Worm (Caenorhabditis elegans) whole organism, L4 larva: Measurements from ENCODE around the gene F10G7.10.

Experiments used
- F49E8.2 ChIP-seq: sonication (generic microtip); optimal IDR thresholded peaks from 2 replicates; lab custom pipeline; 2016; ENCODE audit warnings: missing compliant biosample characterization, mild to moderate bottlenecking, missing genetic modification characterization, borderline replicate concordance
- R02D3.7 ChIP-seq: fragments of 150-350 bp; sonication (generic microtip); optimal IDR thresholded peaks from 3 replicates; lab custom pipeline; 2014; ENCODE audit warnings: missing biosample characterization, missing genetic modification characterization
- Y5F2A.4 ChIP-seq: fragments of 200-800 bp; sonication (Bioruptor generic); optimal IDR thresholded peaks from 2 replicates; lab custom pipeline; 2018; ENCODE audit warnings: mild to moderate bottlenecking, missing genetic modification characterization, missing compliant biosample characterization
- aha-1 ChIP-seq: fragments of 150-350 bp; peaks from one replicate; lab custom pipeline; 2014; ENCODE audit warnings: missing biosample characterization, missing genetic modification characterization
- arid-1 ChIP-seq: fragments of 200-800 bp; sonication (Bioruptor generic); conservative IDR thresholded peaks from 2 replicates; pipeline ENCODE4 v1.3.6; 2022; ENCODE audit warnings: missing genetic modification reagents, missing genetic modification characterization, missing compliant biosample characterization
- ceh-20 ChIP-seq: fragments of 200-800 bp; sonication (Bioruptor generic); IDR thresholded peaks from 2 replicates; pipeline ENCODE4 v1.3.6; 2022; ENCODE audit warnings: missing genetic modification reagents, missing genetic modification characterization, missing compliant biosample characterization
- ceh-28 ChIP-seq: fragments of 150-350 bp; optimal IDR thresholded peaks from 2 replicates; lab custom pipeline; 2014; ENCODE audit warnings: missing biosample characterization, missing genetic modification reagents, missing genetic modification characterization
- ceh-44 ChIP-seq: fragments of 200-800 bp; sonication (Bioruptor generic); IDR thresholded peaks from 2 replicates; pipeline ENCODE4 v1.3.6; 2022; ENCODE audit warnings: missing genetic modification reagents, missing genetic modification characterization, missing compliant biosample characterization
- ceh-82 ChIP-seq: sonication (generic microtip); optimal IDR thresholded peaks from 2 replicates; lab custom pipeline; 2017; ENCODE audit warnings: missing biosample characterization, missing genetic modification characterization
- ctbp-1 ChIP-seq: fragments of 200-800 bp; sonication (Bioruptor generic); IDR thresholded peaks from 2 replicates; pipeline ENCODE4 v1.3.6; 2022; ENCODE audit warnings: missing genetic modification reagents, missing genetic modification characterization, missing compliant biosample characterization
- daf-12 ChIP-seq: fragments of 150-350 bp; optimal IDR thresholded peaks from 2 replicates; lab custom pipeline; 2014; ENCODE audit warnings: missing biosample characterization, missing genetic modification reagents, missing genetic modification characterization
- daf-16 ChIP-seq, 3 experiments: sonication (generic microtip); optimal IDR thresholded peaks; 2 replicates each; lab custom pipeline; 2016 to 2017; ENCODE audit warnings: missing genetic modification characterization in 3 of 3, missing genetic modification reagents in 3 of 3, mild to moderate bottlenecking in 2 of 3, missing compliant biosample characterization in 2 of 3, missing biosample characterization in 1 of 3, moderate library complexity in 1 of 3
- daf-19 ChIP-seq: fragments of 200-800 bp; sonication (Bioruptor generic); conservative IDR thresholded peaks from 2 replicates; pipeline ENCODE4 v1.3.6; 2022; ENCODE audit warnings: missing genetic modification characterization, missing compliant biosample characterization
- dmd-6 ChIP-seq: fragments of 200-800 bp; sonication (Bioruptor generic); IDR thresholded peaks from 2 replicates; pipeline ENCODE4 v1.3.6; 2022; ENCODE audit warnings: missing genetic modification reagents, missing genetic modification characterization, missing compliant biosample characterization
- dpl-1 ChIP-seq: fragments of 150-350 bp; optimal IDR thresholded peaks from 2 replicates; lab custom pipeline; 2014; ENCODE audit warnings: missing biosample characterization, missing genetic modification reagents, missing genetic modification characterization
- dve-1 ChIP-seq: sonication (generic microtip); optimal IDR thresholded peaks from 2 replicates; lab custom pipeline; 2017; ENCODE audit warnings: antibody characterized with exemption, mild to moderate bottlenecking, missing genetic modification characterization, missing compliant biosample characterization; ENCODE audit not compliant: insufficient read depth
- fkh-10 ChIP-seq: fragments of 150-350 bp; optimal IDR thresholded peaks from 2 replicates; lab custom pipeline; 2014; ENCODE audit warnings: missing biosample characterization, missing genetic modification reagents, missing genetic modification characterization
- fos-1 ChIP-seq: fragments of 150-350 bp; optimal IDR thresholded peaks from 2 replicates; lab custom pipeline; 2014; ENCODE audit warnings: missing biosample characterization, missing genetic modification characterization
- gei-8 ChIP-seq: fragments of 200-800 bp; sonication (Bioruptor generic); optimal IDR thresholded peaks from 2 replicates; lab custom pipeline; 2018; ENCODE audit warnings: mild to moderate bottlenecking, missing genetic modification characterization, missing compliant biosample characterization
- hif-1 ChIP-seq, 2 experiments: sonication (generic microtip); optimal IDR thresholded peaks; 2 replicates each; lab custom pipeline; 2016 to 2017; ENCODE audit warnings: missing compliant biosample characterization in 2 of 2, missing genetic modification characterization in 2 of 2, missing genetic modification reagents in 2 of 2, missing genotype in 2 of 2, mild to moderate bottlenecking in 1 of 2
- hlh-11 ChIP-seq: fragments of 200-800 bp; sonication (Bioruptor generic); optimal IDR thresholded peaks from 2 replicates; lab custom pipeline; 2018; ENCODE audit warnings: mild to moderate bottlenecking, missing genetic modification characterization, missing compliant biosample characterization
- hlh-30 ChIP-seq: sonication (generic microtip); optimal IDR thresholded peaks from 2 replicates; lab custom pipeline; 2017; ENCODE audit warnings: antibody characterized with exemption, mild to moderate bottlenecking, missing genetic modification characterization, missing compliant biosample characterization; ENCODE audit not compliant: insufficient read depth
- jun-1 ChIP-seq: fragments of 150-350 bp; optimal IDR thresholded peaks from 2 replicates; lab custom pipeline; 2014; ENCODE audit warnings: missing biosample characterization, missing genetic modification reagents, missing genetic modification characterization
- lim-7 ChIP-seq: fragments of 200-800 bp; sonication (Bioruptor generic); IDR thresholded peaks from 2 replicates; pipeline ENCODE4 v1.3.6; 2022; ENCODE audit warnings: missing genetic modification characterization, missing compliant biosample characterization
- lin-1 ChIP-seq: fragments of 200-800 bp; sonication (Bioruptor generic); IDR thresholded peaks from 2 replicates; pipeline ENCODE4 v1.3.6; 2022; ENCODE audit warnings: missing genetic modification reagents, missing genetic modification characterization, missing compliant biosample characterization
- lin-13 ChIP-seq: fragments of 150-350 bp; optimal IDR thresholded peaks from 2 replicates; lab custom pipeline; 2014; ENCODE audit warnings: missing biosample characterization, missing genetic modification reagents, missing genetic modification characterization
- lir-3 ChIP-seq: sonication (generic microtip); optimal IDR thresholded peaks from 2 replicates; lab custom pipeline; 2016; ENCODE audit warnings: mild to moderate bottlenecking, missing genetic modification characterization, missing compliant biosample characterization
- lsy-2 ChIP-seq, 2 experiments: fragments of 150-350 bp in 1 of 2; sonication (generic microtip) in 1 of 2; optimal IDR thresholded peaks; 2 replicates each; lab custom pipeline; 2014 to 2017; ENCODE audit warnings: missing biosample characterization in 2 of 2, missing genetic modification characterization in 2 of 2
- madf-9 ChIP-seq: fragments of 200-800 bp; sonication (Bioruptor generic); conservative IDR thresholded peaks from 2 replicates; pipeline ENCODE4 v1.3.6; 2022; ENCODE audit warnings: missing genetic modification reagents, missing genetic modification characterization, missing compliant biosample characterization
- mdl-1 ChIP-seq, 2 experiments: fragments of 150-350 bp in 1 of 2; sonication (generic microtip) in 1 of 2; optimal IDR thresholded peaks; 2 replicates each; lab custom pipeline; 2014 to 2017; ENCODE audit warnings: missing biosample characterization in 2 of 2, missing genetic modification characterization in 2 of 2
- mdt-29 ChIP-seq: fragments of 200-800 bp; sonication (Bioruptor generic); IDR thresholded peaks from 2 replicates; pipeline ENCODE4 v1.3.6; 2022; ENCODE audit warnings: missing genetic modification reagents, missing genetic modification characterization, missing compliant biosample characterization
- mep-1 ChIP-seq: fragments of 150-350 bp; sonication (generic microtip); optimal IDR thresholded peaks from 3 replicates; lab custom pipeline; 2014; ENCODE audit warnings: missing biosample characterization, missing genetic modification characterization
- mxl-3 ChIP-seq: fragments of 200-800 bp; sonication (Bioruptor generic); optimal IDR thresholded peaks from 2 replicates; lab custom pipeline; 2018; ENCODE audit warnings: mild to moderate bottlenecking, missing genetic modification characterization, missing compliant biosample characterization
- nhr-10 ChIP-seq: fragments of 150-350 bp; optimal IDR thresholded peaks from 2 replicates; lab custom pipeline; 2014; ENCODE audit warnings: missing biosample characterization, missing genetic modification characterization
- nhr-102 ChIP-seq: sonication (generic microtip); optimal IDR thresholded peaks from 2 replicates; lab custom pipeline; 2016; ENCODE audit warnings: mild to moderate bottlenecking, missing genetic modification characterization, moderate library complexity, missing compliant biosample characterization
- nhr-11 ChIP-seq: fragments of 150-350 bp; optimal IDR thresholded peaks from 2 replicates; lab custom pipeline; 2014; ENCODE audit warnings: missing biosample characterization, missing genetic modification characterization
- nhr-28 ChIP-seq: fragments of 150-350 bp; optimal IDR thresholded peaks from 2 replicates; lab custom pipeline; 2014; ENCODE audit warnings: missing biosample characterization, missing genetic modification characterization
- nhr-41 ChIP-seq: fragments of 200-800 bp; sonication (Bioruptor generic); IDR thresholded peaks from 2 replicates; pipeline ENCODE4 v1.3.6; 2022; ENCODE audit warnings: missing genetic modification reagents, missing genetic modification characterization, missing compliant biosample characterization
- nhr-48 ChIP-seq: sonication (generic microtip); optimal IDR thresholded peaks from 2 replicates; lab custom pipeline; 2016; ENCODE audit warnings: mild to moderate bottlenecking, missing genetic modification characterization, missing compliant biosample characterization
- nhr-6 ChIP-seq: fragments of 150-350 bp; optimal IDR thresholded peaks from 2 replicates; lab custom pipeline; 2014; ENCODE audit warnings: missing biosample characterization, missing genetic modification characterization
- nhr-76 ChIP-seq: fragments of 150-350 bp; optimal IDR thresholded peaks from 2 replicates; lab custom pipeline; 2014; ENCODE audit warnings: missing biosample characterization, missing genetic modification characterization
- nhr-77 ChIP-seq: fragments of 150-350 bp; optimal IDR thresholded peaks from 2 replicates; lab custom pipeline; 2014; ENCODE audit warnings: missing biosample characterization, missing genetic modification characterization
- sdz-12 ChIP-seq: fragments of 200-800 bp; sonication (Bioruptor generic); optimal IDR thresholded peaks from 2 replicates; lab custom pipeline; 2018; ENCODE audit warnings: mild to moderate bottlenecking, missing genetic modification characterization, missing compliant biosample characterization
- set-16 ChIP-seq: fragments of 200-800 bp; sonication (Bioruptor generic); IDR thresholded peaks from 2 replicates; pipeline ENCODE4 v1.3.6; 2022; ENCODE audit warnings: missing genetic modification reagents, missing genetic modification characterization, missing compliant biosample characterization
- skn-1 ChIP-seq: fragments of 150-350 bp; optimal IDR thresholded peaks from 2 replicates; lab custom pipeline; 2014; ENCODE audit warnings: missing biosample characterization, missing genetic modification characterization
- snpc-1.2 ChIP-seq: fragments of 200-800 bp; sonication (Bioruptor generic); IDR thresholded peaks from 2 replicates; pipeline ENCODE4 v1.3.6; 2022; ENCODE audit warnings: missing genetic modification reagents, missing genetic modification characterization, missing compliant biosample characterization
- snpc-4 ChIP-seq: fragments of 150-350 bp; optimal IDR thresholded peaks from 2 replicates; lab custom pipeline; 2014; ENCODE audit warnings: missing biosample characterization, missing genetic modification characterization
- spr-1 ChIP-seq: sonication (generic microtip); optimal IDR thresholded peaks from 2 replicates; lab custom pipeline; 2016; ENCODE audit warnings: mild to moderate bottlenecking, missing genetic modification characterization, missing compliant biosample characterization
- zag-1 ChIP-seq: fragments of 150-350 bp; optimal IDR thresholded peaks from 2 replicates; lab custom pipeline; 2014; ENCODE audit warnings: missing biosample characterization, missing genetic modification characterization
- ztf-11 ChIP-seq: fragments of 150-350 bp; optimal IDR thresholded peaks from 2 replicates; lab custom pipeline; 2014; ENCODE audit warnings: missing biosample characterization, missing genetic modification characterization

Gene F10G7.10

ce11 chrII:4747063-4747462 is 21.0 kb upstream of the F10G7.10 start:
- TF ChIP-seq R02D3.7 (tag; lab: Kevin White, UChicago), result no peak
- TF ChIP-seq hlh-30 (tag; lab: Kevin White, UChicago), result peak; percentile 69
- TF ChIP-seq sdz-12 (GFP tag; lab: Kevin White, UChicago), result no peak
- peak in 1 of 2 experiments; percentile 39 for TF ChIP-seq mdl-1 (tag; optimal IDR thresholded peaks at IDR 0.05; lab: Kevin White, UChicago)
- TF ChIP-seq fos-1, result no peak
- TF ChIP-seq mdt-29 (GFP tag; lab: Robert Waterston, UW), result peak; percentile 16; the same call in 1 of the 2 replicates
- TF ChIP-seq nhr-48 (tag; lab: Kevin White, UChicago), result peak; percentile 62
- peak in 1 of 2 experiments; percentile 51 for TF ChIP-seq lsy-2 (tag; optimal IDR thresholded peaks at IDR 0.05; lab: Kevin White, UChicago)
- peak; percentile 5 for TF ChIP-seq hlh-11 (tag; lab: Kevin White, UChicago)

ce11 chrII:4745281-4745680 is 19.2 kb upstream of the F10G7.10 start:
- no peak for TF ChIP-seq daf-16 (GFP tag; optimal IDR thresholded peaks at IDR 0.05; lab: Kevin White, UChicago)
- TF ChIP-seq daf-16 (tag; optimal IDR thresholded peaks at IDR 0.05; lab: Kevin White, UChicago), result no peak
- TF ChIP-seq dmd-6 (GFP tag; lab: Robert Waterston, UW), result peak; percentile 30; the same call in 1 of the 2 replicates
- peak; percentile 84 for TF ChIP-seq aha-1 (tag; lab: Kevin White, UChicago)
- no peak for TF ChIP-seq lin-13 (GFP tag; lab: Kevin White, UChicago)
- peak; percentile 77 for TF ChIP-seq nhr-28
- no peak for TF ChIP-seq lim-7 (GFP tag; lab: Robert Waterston, UW)
- TF ChIP-seq daf-19 (GFP tag; lab: Robert Waterston, UW), result no peak
- TF ChIP-seq set-16 (GFP tag; lab: Robert Waterston, UW), result no peak
- TF ChIP-seq mdl-1 (tag; optimal IDR thresholded peaks at IDR 0.05; lab: Kevin White, UChicago), result peak in 1 of 2 experiments; percentile 71
- no peak for TF ChIP-seq ceh-82 (tag; lab: Kevin White, UChicago)
- TF ChIP-seq Y5F2A.4 (GFP tag; lab: Kevin White, UChicago), result no peak
- TF ChIP-seq snpc-4 (tag; lab: Kevin White, UChicago), result no peak
- TF ChIP-seq lir-3 (tag; lab: Kevin White, UChicago), result no peak
- TF ChIP-seq nhr-102 (tag; lab: Kevin White, UChicago), result peak; percentile 10
- no peak for TF ChIP-seq daf-12 (tag; lab: Kevin White, UChicago)
- TF ChIP-seq fkh-10 (GFP tag; lab: Kevin White, UChicago), result no peak
- TF ChIP-seq nhr-41, result no peak
- peak; percentile 50 for TF ChIP-seq mep-1 (tag; lab: Kevin White, UChicago)
- TF ChIP-seq nhr-77 (tag; lab: Kevin White, UChicago), result peak; percentile 8
- TF ChIP-seq ceh-44, result no peak
- TF ChIP-seq ceh-20 (GFP tag; lab: Robert Waterston, UW), result peak; percentile 59; the same call in 1 of the 2 replicates
- no peak for TF ChIP-seq F49E8.2 (tag; lab: Kevin White, UChicago)
- TF ChIP-seq ceh-28, result no peak
- peak; percentile 59 for TF ChIP-seq nhr-10
- no peak for TF ChIP-seq spr-1 (tag; lab: Kevin White, UChicago)
- peak; percentile 72 for TF ChIP-seq mxl-3 (GFP tag; lab: Kevin White, UChicago)
- TF ChIP-seq gei-8 (GFP tag; lab: Kevin White, UChicago), result no peak
- no peak for TF ChIP-seq lin-1 (GFP tag; lab: Robert Waterston, UW)
- no peak for TF ChIP-seq nhr-6 (tag; lab: Kevin White, UChicago)
- peak; percentile 98 for TF ChIP-seq nhr-11 (tag; lab: Kevin White, UChicago)
- peak; percentile 55 for TF ChIP-seq hlh-11 (tag; lab: Kevin White, UChicago)
- no peak for TF ChIP-seq sdz-12 (GFP tag; lab: Kevin White, UChicago)
- TF ChIP-seq jun-1, result no peak
- no peak for TF ChIP-seq nhr-76 (tag; lab: Kevin White, UChicago)
- no peak for TF ChIP-seq zag-1 (tag; lab: Kevin White, UChicago)
- peak; percentile 33 for TF ChIP-seq dpl-1 (GFP tag; lab: Kevin White, UChicago)
- TF ChIP-seq snpc-1.2 (GFP tag; lab: Robert Waterston, UW), result no peak
- no peak for TF ChIP-seq arid-1 (GFP tag; lab: Robert Waterston, UW)
- no peak for TF ChIP-seq ztf-11 (tag; lab: Kevin White, UChicago)
- TF ChIP-seq skn-1 (tag; lab: Kevin White, UChicago), result no peak
- TF ChIP-seq madf-9 (GFP tag; lab: Robert Waterston, UW), result no peak
- TF ChIP-seq hif-1 (tag; optimal IDR thresholded peaks at IDR 0.05; lab: Kevin White, UChicago), result no peak
- no peak for TF ChIP-seq ctbp-1 (GFP tag; lab: Robert Waterston, UW)
- peak; percentile 34 for TF ChIP-seq dve-1 (tag; lab: Kevin White, UChicago)
